Fruit fly (Drosophila melanogaster) whole organism, embryonic: ENCODE results near the gene Cp7Fa.

ENCODE experiments used
- Abd-B ChIP-seq: fragments of 200-800 bp; sonication (Bioruptor generic); optimal IDR thresholded peaks from 2 replicates; lab custom pipeline; 2018; ENCODE audit warnings: missing biosample characterization, mild to moderate bottlenecking, missing genetic modification characterization, moderate library complexity
- Ada2b ChIP-seq: fragments of 200-800 bp; sonication (Bioruptor generic); IDR thresholded peaks from 2 replicates; pipeline ENCODE4 v1.3.6; 2022; ENCODE audit warnings: missing biosample characterization, missing genetic modification characterization
- B-H1 ChIP-seq: fragments of 200-800 bp; sonication (Bioruptor generic); IDR thresholded peaks from 3 replicates; pipeline ENCODE4 v1.3.6; 2022; ENCODE audit warnings: missing biosample characterization, missing genetic modification characterization
- Blimp-1 ChIP-seq: fragments of 200-800 bp; sonication (Bioruptor generic); optimal IDR thresholded peaks from 3 replicates; lab custom pipeline; 2018; ENCODE audit warnings: missing biosample characterization, missing genetic modification characterization, mild to moderate bottlenecking, moderate library complexity, missing genetic modification reagents
- C15 ChIP-seq: fragments of 200-800 bp; sonication (Bioruptor generic); IDR thresholded peaks from 3 replicates; pipeline ENCODE4 v1.3.6; 2022; ENCODE audit warnings: missing biosample characterization, missing genetic modification characterization
- CG11085 ChIP-seq: fragments of 200-800 bp; sonication (Bioruptor generic); IDR thresholded peaks from 2 replicates; pipeline ENCODE4 v1.3.6; 2022; ENCODE audit warnings: missing biosample characterization, missing genetic modification characterization
- CG11504 ChIP-seq: fragments of 200-800 bp; sonication (Bioruptor generic); optimal IDR thresholded peaks from 3 replicates; lab custom pipeline; 2019; ENCODE audit warnings: missing biosample characterization, mild to moderate bottlenecking, missing genetic modification characterization, moderate library complexity
- CG11560 ChIP-seq: fragments of 200-800 bp; sonication (Bioruptor generic); IDR thresholded peaks from 3 replicates; pipeline ENCODE4 v1.3.6; 2022; ENCODE audit warnings: missing biosample characterization, missing genetic modification characterization
- CG1233 ChIP-seq: fragments of 200-800 bp; sonication (Bioruptor generic); optimal IDR thresholded peaks from 4 replicates; lab custom pipeline; 2018; ENCODE audit warnings: missing biosample characterization, mild to moderate bottlenecking, missing genetic modification characterization
- CG14014 ChIP-seq: fragments of 200-800 bp; sonication (Bioruptor generic); IDR thresholded peaks from 2 replicates; pipeline ENCODE4 v1.3.6; 2022; ENCODE audit warnings: missing biosample characterization, missing genetic modification characterization
- CG14860 ChIP-seq: fragments of 200-800 bp; sonication (Bioruptor generic); IDR thresholded peaks from 3 replicates; pipeline ENCODE4 v1.3.6; 2022; ENCODE audit warnings: missing biosample characterization, missing genetic modification characterization; ENCODE audit not compliant: partially characterized antibody
- CG1647 ChIP-seq: fragments of 200-800 bp; sonication (Bioruptor generic); optimal IDR thresholded peaks from 3 replicates; lab custom pipeline; 2016; ENCODE audit warnings: missing biosample characterization, missing genetic modification characterization
- CG16863 ChIP-seq: fragments of 200-800 bp; sonication (Bioruptor generic); optimal IDR thresholded peaks from 3 replicates; lab custom pipeline; 2016; ENCODE audit warnings: missing biosample characterization, missing genetic modification characterization
- CG17568 ChIP-seq: fragments of 200-800 bp; sonication (Bioruptor generic); optimal IDR thresholded peaks from 2 replicates; lab custom pipeline; 2018; ENCODE audit warnings: missing biosample characterization, mild to moderate bottlenecking, missing genetic modification characterization, moderate library complexity
- CG17612 ChIP-seq: fragments of 200-800 bp; sonication (Bioruptor generic); IDR thresholded peaks from 2 replicates; pipeline ENCODE4 v1.3.6; 2022; ENCODE audit warnings: missing biosample characterization, missing genetic modification characterization
- CG18599 ChIP-seq: fragments of 200-800 bp; sonication (Bioruptor generic); optimal IDR thresholded peaks from 3 replicates; lab custom pipeline; 2017; ENCODE audit warnings: missing biosample characterization, missing genetic modification characterization, mild to moderate bottlenecking, moderate library complexity, missing genetic modification reagents
- CG2120 ChIP-seq: fragments of 200-800 bp; sonication (Bioruptor generic); optimal IDR thresholded peaks from 3 replicates; lab custom pipeline; 2016; ENCODE audit warnings: missing biosample characterization, missing genetic modification characterization
- CG2712 ChIP-seq: fragments of 200-800 bp; optimal IDR thresholded peaks from 3 replicates; lab custom pipeline; 2019; ENCODE audit warnings: missing biosample characterization, mild to moderate bottlenecking, missing genetic modification characterization, moderate library complexity
- CG3281 ChIP-seq: fragments of 200-800 bp; sonication (Bioruptor generic); optimal IDR thresholded peaks from 3 replicates; lab custom pipeline; 2017; ENCODE audit warnings: missing biosample characterization, mild to moderate bottlenecking, missing genetic modification characterization
- CG3407 ChIP-seq: fragments of 200-800 bp; sonication (Bioruptor generic); optimal IDR thresholded peaks from 2 replicates; lab custom pipeline; 2018; ENCODE audit warnings: missing biosample characterization, mild to moderate bottlenecking, missing genetic modification characterization
- CG3847 ChIP-seq: fragments of 200-800 bp; sonication (Bioruptor generic); IDR thresholded peaks from 2 replicates; pipeline ENCODE4 v1.3.6; 2022; ENCODE audit warnings: missing biosample characterization, missing genetic modification characterization
- CG4730 ChIP-seq: fragments of 200-800 bp; sonication (Bioruptor generic); IDR thresholded peaks from 2 replicates; pipeline ENCODE4 v1.3.6; 2022; ENCODE audit warnings: missing biosample characterization, missing genetic modification characterization
- CG7786 ChIP-seq: fragments of 200-800 bp; sonication (Bioruptor generic); optimal IDR thresholded peaks from 2 replicates; lab custom pipeline; 2016; ENCODE audit warnings: missing biosample characterization, missing genetic modification characterization
- CG7928 ChIP-seq: fragments of 200-800 bp; sonication (Bioruptor generic); optimal IDR thresholded peaks from 2 replicates; lab custom pipeline; 2017; ENCODE audit warnings: missing biosample characterization, mild to moderate bottlenecking, missing genetic modification characterization
- CG8089 ChIP-seq: fragments of 200-800 bp; sonication (Bioruptor generic); optimal IDR thresholded peaks from 3 replicates; lab custom pipeline; 2016; ENCODE audit warnings: missing biosample characterization, missing genetic modification characterization
- Dbx ChIP-seq: fragments of 200-800 bp; sonication (Bioruptor generic); IDR thresholded peaks from 3 replicates; pipeline ENCODE4 v1.3.6; 2022; ENCODE audit warnings: missing biosample characterization, missing genetic modification characterization
- Dip2 ChIP-seq: fragments of 200-800 bp; sonication (Bioruptor generic); IDR thresholded peaks from 2 replicates; pipeline ENCODE4 v1.3.6; 2022; ENCODE audit warnings: missing biosample characterization, missing genetic modification characterization
- Dll ChIP-seq: fragments of 200-800 bp; sonication (Bioruptor generic); IDR thresholded peaks from 4 replicates; pipeline ENCODE4 v1.3.6; 2022; ENCODE audit warnings: missing biosample characterization, missing genetic modification characterization; ENCODE audit not compliant: partially characterized antibody
- E2f1 ChIP-seq: fragments of 200-800 bp; sonication (Bioruptor generic); IDR thresholded peaks from 2 replicates; pipeline ENCODE4 v1.3.6; 2022; ENCODE audit warnings: missing biosample characterization, missing genetic modification characterization
- NC2β ChIP-seq: fragments of 200-800 bp; sonication (Bioruptor generic); optimal IDR thresholded peaks from 2 replicates; lab custom pipeline; 2016; ENCODE audit warnings: missing biosample characterization, missing genetic modification characterization
- NFAT ChIP-seq: fragments of 200-800 bp; sonication (Bioruptor generic); IDR thresholded peaks from 2 replicates; pipeline ENCODE4 v1.3.6; 2022; ENCODE audit warnings: missing biosample characterization, missing genetic modification characterization
- NK7.1 ChIP-seq: fragments of 200-800 bp; sonication (Bioruptor generic); optimal IDR thresholded peaks from 3 replicates; lab custom pipeline; 2016; ENCODE audit warnings: missing biosample characterization, missing genetic modification characterization
- Neu2 ChIP-seq: fragments of 200-800 bp; sonication (Bioruptor generic); optimal IDR thresholded peaks from 3 replicates; lab custom pipeline; 2016; ENCODE audit warnings: missing biosample characterization, missing genetic modification characterization, borderline replicate concordance
- NfI ChIP-seq: fragments of 200-800 bp; sonication (Bioruptor generic); optimal IDR thresholded peaks from 3 replicates; lab custom pipeline; 2018; ENCODE audit warnings: missing biosample characterization, mild to moderate bottlenecking, missing genetic modification characterization, moderate library complexity
- Oli ChIP-seq: fragments of 200-800 bp; sonication (Bioruptor generic); optimal IDR thresholded peaks from 2 replicates; lab custom pipeline; 2018; ENCODE audit warnings: missing biosample characterization, mild to moderate bottlenecking, missing genetic modification characterization, moderate library complexity
- Optix ChIP-seq: fragments of 200-800 bp; sonication (Bioruptor generic); IDR thresholded peaks from 3 replicates; pipeline ENCODE4 v1.3.6; 2022; ENCODE audit warnings: missing biosample characterization, missing genetic modification characterization
- Sin3A ChIP-seq: fragments of >200 bp; optimal IDR thresholded peaks from 2 replicates; lab custom pipeline; 2018
- Sox102F ChIP-seq: fragments of 200-800 bp; sonication (Bioruptor generic); optimal IDR thresholded peaks from 2 replicates; lab custom pipeline; 2018; ENCODE audit warnings: missing biosample characterization, mild to moderate bottlenecking, missing genetic modification characterization, moderate library complexity
- bab2 ChIP-seq: fragments of 200-800 bp; sonication (Bioruptor generic); optimal IDR thresholded peaks from 2 replicates; lab custom pipeline; 2016; ENCODE audit warnings: missing biosample characterization, missing genetic modification characterization
- dm ChIP-seq: fragments of 200-800 bp; sonication (Bioruptor generic); optimal IDR thresholded peaks from 3 replicates; lab custom pipeline; 2016; ENCODE audit warnings: missing biosample characterization, missing genetic modification characterization
- fru ChIP-seq: fragments of >200 bp; optimal IDR thresholded peaks from 2 replicates; lab custom pipeline; 2017
- gce ChIP-seq: fragments of 200-800 bp; sonication (Bioruptor generic); IDR thresholded peaks from 3 replicates; pipeline ENCODE4 v1.3.6; 2022; ENCODE audit warnings: missing biosample characterization, missing genetic modification characterization
- gsb ChIP-seq: fragments of 200-800 bp; sonication (Bioruptor generic); IDR thresholded peaks from 2 replicates; pipeline ENCODE4 v1.3.6; 2022; ENCODE audit warnings: missing biosample characterization, missing genetic modification characterization
- ken ChIP-seq: fragments of 200-800 bp; sonication (Bioruptor generic); IDR thresholded peaks from 3 replicates; pipeline ENCODE4 v1.3.6; 2022; ENCODE audit warnings: missing biosample characterization, missing genetic modification characterization
- nau ChIP-seq: fragments of 200-800 bp; sonication (Bioruptor generic); optimal IDR thresholded peaks from 3 replicates; lab custom pipeline; 2017; ENCODE audit warnings: missing biosample characterization, mild to moderate bottlenecking, missing genetic modification characterization, missing genetic modification reagents
- pan ChIP-seq, 4 experiments: fragments of >200 bp in 3 of 4; fragments of 200-800 bp in 1 of 4; sonication (Bioruptor generic) in 1 of 4; optimal IDR thresholded peaks in 3 of 4; IDR thresholded peaks in 1 of 4; 2 replicates each; pipeline versions ENCODE4 v1.3.6 to Lab custom; 2017 to 2022; ENCODE audit warnings: missing biosample characterization in 2 of 4, missing genetic modification characterization in 2 of 4, mixed read lengths in 1 of 4
- peb ChIP-seq: fragments of 200-800 bp; sonication (Bioruptor generic); IDR thresholded peaks from 2 replicates; pipeline ENCODE4 v1.3.6; 2022; ENCODE audit warnings: missing biosample characterization, missing genetic modification characterization
- pnt ChIP-seq: fragments of 200-800 bp; sonication (Bioruptor generic); optimal IDR thresholded peaks from 3 replicates; lab custom pipeline; 2016; ENCODE audit warnings: missing biosample characterization, missing genetic modification characterization
- seq ChIP-seq: fragments of 200-800 bp; sonication (Bioruptor generic); IDR thresholded peaks from 2 replicates; pipeline ENCODE4 v1.3.6; 2022; ENCODE audit warnings: missing biosample characterization, missing genetic modification characterization
- stc ChIP-seq: fragments of 200-800 bp; sonication (Bioruptor generic); IDR thresholded peaks from 2 replicates; pipeline ENCODE4 v1.3.6; 2022; ENCODE audit warnings: missing biosample characterization, missing genetic modification characterization
- z ChIP-seq: fragments of 200-800 bp; sonication (Bioruptor generic); IDR thresholded peaks from 3 replicates; pipeline ENCODE4 v1.3.6; 2022; ENCODE audit warnings: missing biosample characterization, missing genetic modification characterization

Gene Cp7Fa

dm6 chrX:8493473-8493872, 22.8 kb downstream of the Cp7Fa start (continued):
- TF ChIP-seq CG4730 (GFP tag; lab: Robert Waterston, UW) = 0 out of 2 replicates have a peak, but pooled peaks have one; percentile 32
- no peak for TF ChIP-seq CG1647
- peak; percentile 13 for TF ChIP-seq CG11504 (tag; lab: Kevin White, UChicago)
- peak; percentile 38 for TF ChIP-seq Abd-B
- TF ChIP-seq CG14860 = no peak
- TF ChIP-seq Neu2 (GFP tag; lab: Kevin White, UChicago) = no peak
- no peak for TF ChIP-seq CG3407
- TF ChIP-seq CG11560 (tag; lab: Robert Waterston, UW) = no peak
- TF ChIP-seq Sox102F (GFP tag; lab: Kevin White, UChicago) = peak; percentile 24
- TF ChIP-seq Dbx (GFP tag; lab: Robert Waterston, UW) = peak; percentile 68; the same call in 1 of the 3 replicates
- peak; percentile 41 for TF ChIP-seq Oli (tag; lab: Kevin White, UChicago)
- peak; percentile 72 for TF ChIP-seq NFAT
- TF ChIP-seq Optix (GFP tag; lab: Robert Waterston, UW) = 0 out of 3 replicates have a peak, but pooled peaks have one; percentile 27
- no peak for TF ChIP-seq CG8089
- TF ChIP-seq pan (optimal IDR thresholded peaks at IDR 0.05; lab: Kevin White, UChicago) = no peak
- TF ChIP-seq pan (GFP tag; optimal IDR thresholded peaks at IDR 0.05 in 1 of 2, IDR thresholded peaks at IDR 0.05 in 1 of 2) = peak in 1 of 2 experiments; percentile 41
- TF ChIP-seq CG7928 (GFP tag; lab: Kevin White, UChicago) = no peak
- no peak for TF ChIP-seq fru (lab: Kevin White, UChicago)
- peak; percentile 46; the same call in 1 of the 3 replicates for TF ChIP-seq B-H1 (GFP tag; lab: Robert Waterston, UW)
- peak; percentile 63 for TF ChIP-seq Ada2b (GFP tag; lab: Robert Waterston, UW)
- TF ChIP-seq bab2 (GFP tag; lab: Kevin White, UChicago) = peak; percentile 75
- TF ChIP-seq seq (GFP tag; lab: Robert Waterston, UW) = peak; percentile 42; the same call in 1 of the 2 replicates
- no peak for TF ChIP-seq CG11085 (GFP tag; lab: Robert Waterston, UW)
- TF ChIP-seq CG3281 (GFP tag; lab: Kevin White, UChicago) = peak; percentile 56
- no peak for TF ChIP-seq peb
- peak; percentile 59 for TF ChIP-seq CG18599
- 0 out of 2 replicates have a peak, but pooled peaks have one; percentile 22 for TF ChIP-seq CG17612 (GFP tag; lab: Robert Waterston, UW)
- peak; percentile 1 for TF ChIP-seq CG16863 (GFP tag; lab: Kevin White, UChicago)
- TF ChIP-seq NC2β (GFP tag; lab: Kevin White, UChicago) = no peak
- peak; percentile 11 for TF ChIP-seq CG7786 (GFP tag; lab: Kevin White, UChicago)
- TF ChIP-seq Sin3A (lab: Kevin White, UChicago) = no peak
- TF ChIP-seq NK7.1 (GFP tag; lab: Kevin White, UChicago) = peak; percentile 12
- peak; percentile 58; the same call in 1 of the 3 replicates for TF ChIP-seq z (GFP tag; lab: Robert Waterston, UW)
- peak; percentile 10 for TF ChIP-seq CG2712 (tag; lab: Kevin White, UChicago)
- no peak for TF ChIP-seq Dll (GFP tag; lab: Robert Waterston, UW)
- peak; percentile 29 for TF ChIP-seq CG17568
- TF ChIP-seq stc (GFP tag; lab: Robert Waterston, UW) = 0 out of 2 replicates have a peak, but pooled peaks have one; percentile 28
- peak; percentile 2 for TF ChIP-seq Blimp-1 (GFP tag; lab: Kevin White, UChicago)
- TF ChIP-seq CG1233 = peak; percentile 2
- no peak for TF ChIP-seq pnt
- TF ChIP-seq Dip2 = no peak
- TF ChIP-seq dm (GFP tag; lab: Kevin White, UChicago) = no peak
- TF ChIP-seq gce = peak; percentile 22; the same call in 1 of the 3 replicates
- no peak for TF ChIP-seq ken (GFP tag; lab: Robert Waterston, UW)
- peak; percentile 45 for TF ChIP-seq NfI (GFP tag; lab: Kevin White, UChicago)
- peak; percentile 55; the same call in 1 of the 2 replicates for TF ChIP-seq E2f1 (GFP tag; lab: Robert Waterston, UW)
- TF ChIP-seq CG2120 (GFP tag; lab: Kevin White, UChicago) = peak; percentile 68
- TF ChIP-seq CG14014 (GFP tag; lab: Robert Waterston, UW) = peak; percentile 47; the same call in 1 of the 2 replicates
- TF ChIP-seq gsb (GFP tag; lab: Robert Waterston, UW) = peak; percentile 37; the same call in 1 of the 2 replicates
- 0 out of 3 replicates have a peak, but pooled peaks have one; percentile 20 for TF ChIP-seq C15 (GFP tag; lab: Robert Waterston, UW)
- peak; percentile 21 for TF ChIP-seq nau
- peak; percentile 34; the same call in 1 of the 2 replicates for TF ChIP-seq CG3847 (GFP tag; lab: Robert Waterston, UW)
